Worm (Caenorhabditis elegans) whole organism, dauer: ENCODE results near the gene cdr-1.
"Not testable (repeated sequence)": the region's sequence is repeated elsewhere in the genome, so short reads cannot be mapped to it uniquely, and the experiment has no call there.

Experiments
- unc-62 ChIP-seq: sonication (generic microtip); optimal IDR thresholded peaks from 2 replicates; lab custom pipeline; 2017; ENCODE audit warnings: missing biosample characterization, missing genetic modification reagents, missing genetic modification characterization

Gene cdr-1

ce11 chrV:15899696-15900095 is 21.4 kb upstream of the cdr-1 start, which contains the start of gene T06C12.14:
Gene T06C12.14, plus strand, starts transcription at chrV:15899996.
- TF ChIP-seq unc-62 (GFP tag; lab: Kevin White, UChicago): no peak

ce11 chrV:15900564-15900963 is 20.5 kb upstream of the cdr-1 start:
- no peak for TF ChIP-seq unc-62 (GFP tag; lab: Kevin White, UChicago)

ce11 chrV:15905530-15905929 is 15.6 kb upstream of the cdr-1 start, which contains the start of the genes F35E8.1 and F35E8.2:
Gene F35E8.1, minus strand, starts transcription at chrV:15905630.
Gene F35E8.2, plus strand, starts transcription at chrV:15905661.
- TF ChIP-seq unc-62 (GFP tag; lab: Kevin White, UChicago): not testable (repeated sequence)

- TF ChIP-seq unc-62 (GFP tag; lab: Kevin White, UChicago): no peak
Measured at ce11 chrV:15911848-15912247, 9.3 kb upstream of the cdr-1 start, which contains the start of gene F35E8.6. Gene F35E8.6, plus strand, starts transcription at chrV:15912148.

ce11 chrV:15912677-15913076 is 8.4 kb upstream of the cdr-1 start:
- TF ChIP-seq unc-62 (GFP tag; lab: Kevin White, UChicago): no peak

ce11 chrV:15913714-15914113 is 7.4 kb upstream of the cdr-1 start, which contains the start of gene F35E8.7:
Gene F35E8.7, plus strand, starts transcription at chrV:15914014.
- TF ChIP-seq unc-62 (GFP tag; lab: Kevin White, UChicago): no peak

ce11 chrV:15914774-15915173 is 6.3 kb upstream of the cdr-1 start:
- TF ChIP-seq unc-62 (GFP tag; lab: Kevin White, UChicago): no peak

ce11 chrV:15915307-15915706 is 5.8 kb upstream of the cdr-1 start:
- TF ChIP-seq unc-62 (GFP tag; lab: Kevin White, UChicago): no peak

ce11 chrV:15915919-15916318 is 5.2 kb upstream of the cdr-1 start, which contains the start of gene gst-38:
Gene gst-38, minus strand, starts transcription at chrV:15916070.
- TF ChIP-seq unc-62 (GFP tag; lab: Kevin White, UChicago): no peak

- no peak for TF ChIP-seq unc-62 (GFP tag; lab: Kevin White, UChicago)
Measured at ce11 chrV:15917458-15917857, 3.7 kb upstream of the cdr-1 start, which contains the start of gene F35E8.9. Gene F35E8.9, minus strand, starts transcription at chrV:15917558.

ce11 chrV:15920273-15920672 is 836 bp upstream of the cdr-1 start, which contains the start of gene F35E8.10:
Gene F35E8.10, minus strand, starts transcription at chrV:15920373.
- no peak for TF ChIP-seq unc-62 (GFP tag; lab: Kevin White, UChicago)

ce11 chrV:15922979-15923378 is 1.9 kb downstream of the cdr-1 start, which contains the start of gene F35E8.13:
Gene F35E8.13, plus strand, starts transcription at chrV:15923279.
- TF ChIP-seq unc-62 (GFP tag; lab: Kevin White, UChicago): no peak

ce11 chrV:15924307-15924706 is 3.2 kb downstream of the cdr-1 start, which contains the start of gene nhr-108:
Gene nhr-108, minus strand, starts transcription at chrV:15924472.
- no peak for TF ChIP-seq unc-62 (GFP tag; lab: Kevin White, UChicago)

ce11 chrV:15928325-15928724 is 7.2 kb downstream of the cdr-1 start, which contains the start of gene pzf-1:
Gene pzf-1, minus strand, starts transcription at chrV:15928425.
- no peak for TF ChIP-seq unc-62 (GFP tag; lab: Kevin White, UChicago)

- not testable (repeated sequence) for TF ChIP-seq unc-62 (GFP tag; lab: Kevin White, UChicago)
Measured at ce11 chrV:15929882-15930281, 8.8 kb downstream of the cdr-1 start, which contains the start of gene srbc-77. Gene srbc-77, plus strand, starts transcription at chrV:15930182.

ce11 chrV:15932390-15932789 is 11.3 kb downstream of the cdr-1 start, which contains the start of gene srw-26:
Gene srw-26, minus strand, starts transcription at chrV:15932490.
- TF ChIP-seq unc-62 (GFP tag; lab: Kevin White, UChicago): no peak

- TF ChIP-seq unc-62 (GFP tag; lab: Kevin White, UChicago): no peak
Measured at ce11 chrV:15940254-15940653, 19.1 kb downstream of the cdr-1 start, which contains the start of gene srw-55. Gene srw-55, minus strand, starts transcription at chrV:15940354.
